Worm (Caenorhabditis elegans) whole organism, early embryonic: ENCODE measurements around the gene syd-9.

ENCODE experiments used
- B0310.2 ChIP-seq: sonication (generic microtip); optimal IDR thresholded peaks from 2 replicates; lab custom pipeline; 2016; ENCODE audit warnings: mild to moderate bottlenecking, missing genetic modification characterization, missing compliant biosample characterization
- F13C5.2 ChIP-seq: sonication (generic microtip); optimal IDR thresholded peaks from 2 replicates; lab custom pipeline; 2017; ENCODE audit warnings: mild to moderate bottlenecking, missing genetic modification characterization, inconsistent platforms, missing compliant biosample characterization
- aly-1 ChIP-seq: sonication (generic microtip); optimal IDR thresholded peaks from 2 replicates; lab custom pipeline; 2016; ENCODE audit warnings: missing genetic modification characterization, missing compliant biosample characterization
- ama-1 ChIP-seq: fragments of 150-350 bp; optimal IDR thresholded peaks from 2 replicates; lab custom pipeline; 2014
- ceh-13 ChIP-seq: fragments of 200-800 bp; sonication (Bioruptor generic); optimal IDR thresholded peaks from 2 replicates; lab custom pipeline; 2018; ENCODE audit warnings: mild to moderate bottlenecking, missing genetic modification characterization, missing compliant biosample characterization
- ceh-36 ChIP-seq: sonication (generic microtip); optimal IDR thresholded peaks from 2 replicates; lab custom pipeline; 2016; ENCODE audit warnings: missing genetic modification characterization, inconsistent platforms, missing compliant biosample characterization
- ets-7 ChIP-seq: sonication (generic microtip); optimal IDR thresholded peaks from 2 replicates; lab custom pipeline; 2016; ENCODE audit warnings: missing genotype, missing genetic modification characterization, missing compliant biosample characterization
- flt-1 ChIP-seq: fragments of 200-800 bp; sonication (Bioruptor generic); IDR thresholded peaks from 2 replicates; pipeline ENCODE4 v1.3.6; 2022; ENCODE audit warnings: missing genetic modification characterization, missing compliant biosample characterization
- hmbx-1 ChIP-seq: sonication (generic microtip); optimal IDR thresholded peaks from 2 replicates; lab custom pipeline; 2016; ENCODE audit warnings: mild to moderate bottlenecking, missing genetic modification characterization, missing compliant biosample characterization
- hmg-4 ChIP-seq: fragments of 200-800 bp; sonication (Bioruptor generic); optimal IDR thresholded peaks from 2 replicates; lab custom pipeline; 2018; ENCODE audit warnings: mild to moderate bottlenecking, missing genetic modification characterization, missing compliant biosample characterization
- hnd-1 ChIP-seq: sonication (generic microtip); optimal IDR thresholded peaks from 2 replicates; lab custom pipeline; 2016; ENCODE audit warnings: missing genetic modification characterization, missing compliant biosample characterization
- pes-1 ChIP-seq: fragments of 200-800 bp; sonication (Bioruptor generic); IDR thresholded peaks from 2 replicates; pipeline ENCODE4 v1.3.6; 2022; ENCODE audit warnings: missing genetic modification reagents, missing genetic modification characterization, missing compliant biosample characterization
- scrt-1 ChIP-seq: fragments of 200-800 bp; sonication (Bioruptor generic); IDR thresholded peaks from 2 replicates; pipeline ENCODE4 v1.3.6; 2022; ENCODE audit warnings: missing genetic modification characterization, missing compliant biosample characterization
- sea-1 ChIP-seq: fragments of 200-800 bp; sonication (Bioruptor generic); conservative IDR thresholded peaks from 2 replicates; pipeline ENCODE4 v1.3.6; 2022; ENCODE audit warnings: missing genetic modification characterization, missing compliant biosample characterization
- tbx-11 ChIP-seq: fragments of 200-800 bp; sonication (Bioruptor generic); IDR thresholded peaks from 2 replicates; pipeline ENCODE4 v1.3.6; 2022; ENCODE audit warnings: missing genetic modification characterization, missing compliant biosample characterization
- tbx-37 ChIP-seq: fragments of 200-800 bp; sonication (Bioruptor generic); conservative IDR thresholded peaks from 2 replicates; pipeline ENCODE4 v1.3.6; 2022; ENCODE audit warnings: missing genetic modification reagents, missing genetic modification characterization, missing compliant biosample characterization

Gene syd-9

ce11 chrX:7224510-7224909 lies 6.6 kb downstream of the syd-9 start:
- TF ChIP-seq ama-1 (lab: Kevin White, UChicago): no peak
- peak; percentile 29; the same call in 1 of the 2 replicates for TF ChIP-seq pes-1

DNA sequence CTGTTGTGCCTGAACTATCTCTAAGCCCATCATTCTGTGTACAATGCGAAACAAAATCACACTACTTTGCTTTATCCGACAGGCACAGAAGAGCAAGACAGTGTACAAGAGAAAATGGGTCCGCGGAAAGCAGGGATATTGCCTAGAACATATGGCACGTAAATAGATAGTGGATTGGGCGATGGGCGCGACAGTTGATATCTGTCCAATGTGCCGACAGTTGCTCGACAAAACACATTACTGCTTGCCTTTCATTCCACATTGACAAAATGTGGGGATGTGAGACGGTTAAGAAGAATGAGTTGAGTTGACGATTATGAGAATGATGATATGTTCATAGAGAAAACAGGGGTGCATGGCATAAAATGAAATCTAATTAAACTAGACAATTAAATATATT lies 7.1 kb downstream of the syd-9 start:
- no peak for TF ChIP-seq ceh-36 (tag; lab: Kevin White, UChicago)
- TF ChIP-seq flt-1 (GFP tag; lab: Robert Waterston, UW): no peak
- TF ChIP-seq hmg-4: no peak
- no peak for TF ChIP-seq hnd-1 (tag; lab: Kevin White, UChicago)
- TF ChIP-seq F13C5.2 (tag; lab: Kevin White, UChicago): no peak
- TF ChIP-seq ama-1 (lab: Kevin White, UChicago): no peak

ce11 chrX:7229357-7229756 lies 11.5 kb downstream of the syd-9 start:
- no peak for TF ChIP-seq aly-1 (tag; lab: Kevin White, UChicago)
- TF ChIP-seq ceh-36 (tag; lab: Kevin White, UChicago): no peak

ce11 chrX:7230321-7230720 lies 12.4 kb downstream of the syd-9 start:
- no peak for TF ChIP-seq ama-1 (lab: Kevin White, UChicago)
- no peak for TF ChIP-seq sea-1 (GFP tag; lab: Robert Waterston, UW)
- TF ChIP-seq ceh-36 (tag; lab: Kevin White, UChicago): no peak
- TF ChIP-seq B0310.2 (tag; lab: Kevin White, UChicago): no peak
- TF ChIP-seq ceh-13 (GFP tag; lab: Kevin White, UChicago): no peak
- no peak for TF ChIP-seq hmbx-1
- TF ChIP-seq hmg-4: no peak
- TF ChIP-seq pes-1: no peak
- TF ChIP-seq ets-7 (tag; lab: Kevin White, UChicago): no peak
- TF ChIP-seq hnd-1 (tag; lab: Kevin White, UChicago): no peak

ce11 chrX:7230877-7231276 lies 13.0 kb downstream of the syd-9 start:
- no peak for TF ChIP-seq F13C5.2 (tag; lab: Kevin White, UChicago)
- TF ChIP-seq ama-1 (lab: Kevin White, UChicago): no peak
- no peak for TF ChIP-seq B0310.2 (tag; lab: Kevin White, UChicago)
- TF ChIP-seq scrt-1 (GFP tag; lab: Robert Waterston, UW): no peak

- no peak for TF ChIP-seq F13C5.2 (tag; lab: Kevin White, UChicago)
- TF ChIP-seq ceh-13 (GFP tag; lab: Kevin White, UChicago): no peak
- peak; percentile 20 for TF ChIP-seq ceh-36 (tag; lab: Kevin White, UChicago)
- TF ChIP-seq sea-1 (GFP tag; lab: Robert Waterston, UW): no peak
Observed at ce11 chrX:7232158-7232822, 14.4 kb downstream of the syd-9 start.

DNA sequence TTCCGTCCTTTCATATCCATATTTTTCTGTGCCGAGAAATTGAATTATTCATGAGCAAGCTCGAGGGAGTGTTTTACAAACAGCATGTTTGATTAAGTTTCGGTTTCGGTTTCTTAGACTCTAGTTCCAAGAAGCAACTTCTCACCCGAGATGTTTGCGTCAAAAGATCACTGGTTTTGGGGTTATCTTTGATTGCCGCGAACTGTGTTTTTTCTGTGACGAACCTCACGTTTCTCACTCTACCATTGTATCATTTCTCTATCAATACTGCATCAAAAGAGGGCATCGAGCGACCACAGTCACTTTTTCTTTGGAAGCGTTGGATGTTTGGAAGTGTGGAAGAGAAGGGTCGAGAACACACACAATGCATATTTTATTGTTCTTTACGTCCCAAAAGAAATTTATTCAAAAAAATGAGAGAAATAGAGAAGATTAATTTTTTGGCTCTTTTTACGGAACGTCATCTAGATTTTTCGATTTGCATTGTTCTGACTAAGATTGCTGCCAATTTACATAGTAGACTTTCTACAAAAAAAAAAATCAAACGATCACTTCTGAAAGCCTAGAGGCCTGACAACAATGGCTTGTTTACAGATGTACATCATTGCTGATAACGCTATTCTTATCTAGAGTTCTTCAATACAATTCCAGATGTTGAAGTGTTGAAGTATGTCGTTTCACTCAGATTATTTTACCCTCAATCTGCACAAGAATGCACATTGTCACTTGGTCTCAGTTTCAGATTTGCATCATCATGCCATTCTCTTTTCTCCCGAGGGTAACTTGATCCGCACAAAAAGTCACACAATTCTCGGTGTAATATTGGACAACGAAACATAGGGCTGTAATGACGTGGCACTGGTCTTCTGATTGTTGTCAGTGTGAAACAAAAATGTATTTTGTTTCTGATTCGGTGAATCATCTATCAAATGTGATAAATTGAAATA lies 15.5 kb downstream of the syd-9 start:
- TF ChIP-seq pes-1: no peak
- no peak for TF ChIP-seq hnd-1 (tag; lab: Kevin White, UChicago)
- TF ChIP-seq scrt-1 (GFP tag; lab: Robert Waterston, UW): no peak
- TF ChIP-seq tbx-11 (GFP tag; lab: Robert Waterston, UW): no peak
- no peak for TF ChIP-seq tbx-37 (GFP tag; lab: Robert Waterston, UW)
- no peak for TF ChIP-seq ets-7 (tag; lab: Kevin White, UChicago)
- TF ChIP-seq ceh-13 (GFP tag; lab: Kevin White, UChicago): no peak
- TF ChIP-seq hmbx-1: no peak
- TF ChIP-seq hmg-4: no peak
- no peak for TF ChIP-seq ceh-36 (tag; lab: Kevin White, UChicago)

DNA sequence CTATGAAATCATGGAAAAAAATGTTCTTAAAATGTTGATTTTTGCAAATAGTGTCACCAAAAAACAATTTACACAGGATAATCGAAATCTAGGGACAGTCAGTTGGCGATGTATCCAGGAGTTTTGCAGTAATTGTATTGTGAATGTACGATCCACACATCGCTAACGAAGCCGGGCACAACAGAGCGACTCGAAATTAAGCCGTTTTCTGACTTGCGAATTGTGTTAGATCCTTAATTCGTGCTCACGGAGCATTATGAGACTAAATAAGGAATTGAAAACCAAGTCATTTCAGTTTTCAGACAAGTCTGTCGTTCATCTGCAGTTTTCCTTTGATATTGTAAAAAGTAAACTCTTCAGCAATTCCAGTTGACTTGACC lies 16.2 kb downstream of the syd-9 start:
- TF ChIP-seq ceh-36 (tag; lab: Kevin White, UChicago) (no peak), hnd-1 (tag; lab: Kevin White, UChicago) (no peak)

DNA sequence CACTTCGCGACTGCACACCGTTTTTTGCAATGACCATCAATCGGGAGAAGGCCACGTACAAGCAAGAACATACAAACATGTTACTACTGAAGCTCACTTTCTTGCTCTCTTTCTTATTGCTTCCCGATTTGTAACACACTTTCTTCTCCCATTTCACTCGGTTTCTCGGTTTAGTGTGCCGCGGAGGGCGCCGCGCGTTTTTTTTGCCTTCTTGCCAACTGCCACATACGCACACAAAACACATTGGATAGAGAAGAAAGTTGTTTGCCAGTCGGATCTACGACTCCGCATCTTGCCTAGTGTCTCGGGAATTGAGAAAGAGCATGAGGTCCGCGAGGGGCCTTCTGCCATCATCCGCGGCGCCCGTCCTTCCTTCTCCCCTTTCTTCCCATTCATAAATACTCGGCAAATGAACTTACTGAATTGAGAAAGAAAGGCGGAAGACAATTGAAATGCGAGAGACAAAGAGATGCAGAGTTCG lies 16.9 kb downstream of the syd-9 start:
- TF ChIP-seq hmg-4 (peak; percentile 48), sea-1 (GFP tag; lab: Robert Waterston, UW) (no peak)
